Worm (Caenorhabditis elegans) whole organism, mixed stage, embryonic: Measurements from ENCODE around the gene srh-16.

Source experiments
- M03D4.4 ChIP-seq: sonication (generic microtip); optimal IDR thresholded peaks from 2 replicates; lab custom pipeline; 2017; ENCODE audit warnings: mild to moderate bottlenecking, missing genetic modification characterization, missing compliant biosample characterization
- bed-3 ChIP-seq: fragments of 200-800 bp; sonication (Bioruptor generic); optimal IDR thresholded peaks from 3 replicates; lab custom pipeline; 2018; ENCODE audit warnings: mild to moderate bottlenecking, missing genetic modification characterization, moderate library complexity, missing compliant biosample characterization
- blmp-1 ChIP-seq: fragments of 150-350 bp; optimal IDR thresholded peaks from 2 replicates; lab custom pipeline; 2014; ENCODE audit warnings: missing biosample characterization, missing genetic modification characterization
- ceh-39 ChIP-seq: fragments of 150-350 bp; optimal IDR thresholded peaks from 2 replicates; lab custom pipeline; 2014; ENCODE audit warnings: missing biosample characterization, missing genetic modification characterization
- ceh-43 ChIP-seq: fragments of 200-800 bp; sonication (Bioruptor generic); optimal IDR thresholded peaks from 2 replicates; lab custom pipeline; 2018; ENCODE audit warnings: mild to moderate bottlenecking, missing genetic modification characterization, moderate library complexity, missing compliant biosample characterization
- ceh-83 ChIP-seq: fragments of 200-800 bp; sonication (Bioruptor generic); optimal IDR thresholded peaks from 2 replicates; lab custom pipeline; 2018; ENCODE audit warnings: mild to moderate bottlenecking, missing genetic modification characterization, missing compliant biosample characterization
- ces-1 ChIP-seq: fragments of 150-350 bp; optimal IDR thresholded peaks from 2 replicates; lab custom pipeline; 2014; ENCODE audit warnings: missing biosample characterization, missing genetic modification reagents, missing genetic modification characterization
- cnd-1 ChIP-seq: fragments of 200-800 bp; sonication (Bioruptor generic); optimal IDR thresholded peaks from 2 replicates; lab custom pipeline; 2018; ENCODE audit warnings: mild to moderate bottlenecking, missing genetic modification characterization, missing compliant biosample characterization
- drap-1 ChIP-seq: fragments of 200-800 bp; sonication (Bioruptor generic); optimal IDR thresholded peaks from 3 replicates; lab custom pipeline; 2018; ENCODE audit warnings: mild to moderate bottlenecking, missing genetic modification characterization, missing compliant biosample characterization
- elt-1 ChIP-seq: sonication (generic microtip); optimal IDR thresholded peaks from 2 replicates; lab custom pipeline; 2017; ENCODE audit warnings: missing genetic modification characterization, mild to moderate bottlenecking, missing compliant biosample characterization, antibody characterized with exemption, moderate library complexity, borderline replicate concordance; ENCODE audit not compliant: insufficient read depth
- elt-3 ChIP-seq: fragments of 150-350 bp; optimal IDR thresholded peaks from 2 replicates; lab custom pipeline; 2014; ENCODE audit warnings: missing biosample characterization, missing genetic modification characterization
- flh-1 ChIP-seq: fragments of 200-800 bp; sonication (Bioruptor generic); optimal IDR thresholded peaks from 2 replicates; lab custom pipeline; 2018; ENCODE audit warnings: mild to moderate bottlenecking, missing genetic modification characterization, moderate library complexity, missing compliant biosample characterization
- ham-2 ChIP-seq: fragments of 200-800 bp; sonication (Bioruptor generic); optimal IDR thresholded peaks from 2 replicates; lab custom pipeline; 2018; ENCODE audit warnings: mild to moderate bottlenecking, missing genetic modification characterization, missing compliant biosample characterization
- hlh-1 ChIP-seq: fragments of 150-350 bp; optimal IDR thresholded peaks from 2 replicates; lab custom pipeline; 2014; ENCODE audit warnings: missing biosample characterization, missing genetic modification reagents, missing genetic modification characterization
- lin-13 ChIP-seq: fragments of 150-350 bp; optimal IDR thresholded peaks from 2 replicates; lab custom pipeline; 2014; ENCODE audit warnings: missing biosample characterization, missing genetic modification characterization
- lin-32 ChIP-seq: fragments of 200-800 bp; sonication (Bioruptor generic); optimal IDR thresholded peaks from 2 replicates; lab custom pipeline; 2018; ENCODE audit warnings: mild to moderate bottlenecking, missing genetic modification characterization, missing compliant biosample characterization
- lsy-2 ChIP-seq: fragments of 150-350 bp; optimal IDR thresholded peaks from 2 replicates; lab custom pipeline; 2014; ENCODE audit warnings: missing biosample characterization, missing genetic modification characterization
- mab-5 ChIP-seq: fragments of 150-350 bp; optimal IDR thresholded peaks from 2 replicates; lab custom pipeline; 2014; ENCODE audit warnings: missing biosample characterization, missing genetic modification characterization
- mep-1 ChIP-seq: fragments of 150-350 bp; optimal IDR thresholded peaks from 2 replicates; lab custom pipeline; 2017; ENCODE audit warnings: missing biosample characterization, missing genetic modification reagents, missing genetic modification characterization, inconsistent platforms
- mls-2 ChIP-seq: sonication (generic microtip); optimal IDR thresholded peaks from 2 replicates; lab custom pipeline; 2016; ENCODE audit warnings: mild to moderate bottlenecking, missing genetic modification characterization, moderate library complexity, missing compliant biosample characterization
- nhr-12 ChIP-seq: fragments of 150-350 bp; optimal IDR thresholded peaks from 2 replicates; lab custom pipeline; 2014; ENCODE audit warnings: missing biosample characterization, missing genetic modification characterization
- nhr-2 ChIP-seq: fragments of 150-350 bp; optimal IDR thresholded peaks from 2 replicates; lab custom pipeline; 2014; ENCODE audit warnings: missing biosample characterization, missing genetic modification characterization
- nhr-237 ChIP-seq: fragments of 150-350 bp; optimal IDR thresholded peaks from 2 replicates; lab custom pipeline; 2014; ENCODE audit warnings: missing biosample characterization, missing genetic modification characterization
- nhr-28 ChIP-seq: fragments of 150-350 bp; optimal IDR thresholded peaks from 2 replicates; lab custom pipeline; 2014; ENCODE audit warnings: missing biosample characterization, missing genetic modification characterization
- nhr-76 ChIP-seq: sonication (generic microtip); optimal IDR thresholded peaks from 2 replicates; lab custom pipeline; 2017; ENCODE audit warnings: missing biosample characterization, missing genetic modification characterization
- pha-4 ChIP-seq: fragments of 150-350 bp; optimal IDR thresholded peaks from 2 replicates; lab custom pipeline; 2018; ENCODE audit warnings: missing biosample characterization, missing genetic modification reagents, missing genetic modification characterization
- sem-2 ChIP-seq: fragments of 200-800 bp; sonication (Bioruptor generic); optimal IDR thresholded peaks from 2 replicates; lab custom pipeline; 2018; ENCODE audit warnings: mild to moderate bottlenecking, missing genetic modification characterization, missing compliant biosample characterization
- snpc-4 ChIP-seq: fragments of 150-350 bp; optimal IDR thresholded peaks from 2 replicates; lab custom pipeline; 2014; ENCODE audit warnings: missing biosample characterization, missing genetic modification characterization
- sptf-1 ChIP-seq: sonication (generic microtip); optimal IDR thresholded peaks from 2 replicates; lab custom pipeline; 2017; ENCODE audit warnings: mild to moderate bottlenecking, missing genetic modification characterization, moderate library complexity, missing compliant biosample characterization
- tbx-8 ChIP-seq: fragments of 200-800 bp; sonication (Bioruptor generic); optimal IDR thresholded peaks from 2 replicates; lab custom pipeline; 2018; ENCODE audit warnings: mild to moderate bottlenecking, missing genetic modification characterization, moderate library complexity, missing compliant biosample characterization
- unc-120 ChIP-seq: sonication (generic microtip); optimal IDR thresholded peaks from 2 replicates; lab custom pipeline; 2017; ENCODE audit warnings: missing genetic modification characterization, missing compliant biosample characterization; ENCODE audit not compliant: poor library complexity, severe bottlenecking
- unc-39 ChIP-seq: fragments of 150-350 bp; optimal IDR thresholded peaks from 2 replicates; lab custom pipeline; 2014; ENCODE audit warnings: missing biosample characterization, missing genetic modification characterization
- unc-62 ChIP-seq: fragments of 150-350 bp; optimal IDR thresholded peaks from 2 replicates; lab custom pipeline; 2014; ENCODE audit warnings: missing biosample characterization, missing genetic modification reagents, missing genetic modification characterization
- zip-8 ChIP-seq: fragments of 150-350 bp; optimal IDR thresholded peaks from 2 replicates; lab custom pipeline; 2014; ENCODE audit warnings: missing biosample characterization, missing genetic modification characterization
- ztf-11 ChIP-seq: fragments of 150-350 bp; optimal IDR thresholded peaks from 2 replicates; lab custom pipeline; 2014; ENCODE audit warnings: missing biosample characterization, missing genetic modification characterization

Gene srh-16

ce11 chrV:12343419-12343969, 51.8 kb downstream of the srh-16 start, which contains the start of gene tomm-20:
TSS of gene tomm-20 (minus strand) at chrV:12343469.
- TF ChIP-seq ceh-43 (GFP tag; lab: Kevin White, UChicago): peak; percentile 58
- peak; percentile 98 for TF ChIP-seq lin-13 (tag; lab: Kevin White, UChicago)
- TF ChIP-seq cnd-1 (tag; lab: Kevin White, UChicago): peak; percentile 62
- TF ChIP-seq lsy-2 (tag; lab: Kevin White, UChicago): peak; percentile 86
- TF ChIP-seq bed-3 (GFP tag; lab: Kevin White, UChicago): peak; percentile 30
- TF ChIP-seq sem-2 (GFP tag; lab: Kevin White, UChicago): peak; percentile 26
- TF ChIP-seq ztf-11 (tag; lab: Kevin White, UChicago): peak; percentile 24
- TF ChIP-seq nhr-237: peak; percentile 94
- peak; percentile 77 for TF ChIP-seq pha-4 (tag; lab: Kevin White, UChicago)
- TF ChIP-seq mab-5 (tag; lab: Kevin White, UChicago): no peak
- TF ChIP-seq unc-62 (GFP tag; lab: Kevin White, UChicago): peak; percentile 50
- TF ChIP-seq ceh-39 (tag; lab: Kevin White, UChicago): peak; percentile 47
- no peak for TF ChIP-seq nhr-76 (tag; lab: Kevin White, UChicago)
- peak; percentile 86 for TF ChIP-seq sptf-1 (tag; lab: Kevin White, UChicago)
- peak; percentile 32 for TF ChIP-seq hlh-1
- TF ChIP-seq mep-1: peak; percentile 96
- TF ChIP-seq mls-2: peak; percentile 79
- peak; percentile 31 for TF ChIP-seq nhr-2 (tag; lab: Kevin White, UChicago)
- no peak for TF ChIP-seq snpc-4
- no peak for TF ChIP-seq ham-2 (GFP tag; lab: Kevin White, UChicago)
- peak; percentile 5 for TF ChIP-seq elt-1 (tag; lab: Kevin White, UChicago)
- TF ChIP-seq tbx-8 (GFP tag; lab: Kevin White, UChicago): no peak
- no peak for TF ChIP-seq flh-1 (GFP tag; lab: Kevin White, UChicago)
- TF ChIP-seq nhr-12 (tag; lab: Kevin White, UChicago): no peak
- no peak for TF ChIP-seq elt-3 (tag; lab: Kevin White, UChicago)
- TF ChIP-seq nhr-28 (tag; lab: Kevin White, UChicago): no peak
- TF ChIP-seq blmp-1 (tag; lab: Kevin White, UChicago): no peak
- TF ChIP-seq M03D4.4 (tag; lab: Kevin White, UChicago): peak; percentile 65
- no peak for TF ChIP-seq unc-39 (tag; lab: Kevin White, UChicago)
- peak; percentile 34 for TF ChIP-seq unc-120 (tag; lab: Kevin White, UChicago)
- peak; percentile 47 for TF ChIP-seq ces-1 (GFP tag; lab: Kevin White, UChicago)
- peak; percentile 38 for TF ChIP-seq drap-1 (GFP tag; lab: Kevin White, UChicago)
- TF ChIP-seq zip-8: no peak
- TF ChIP-seq ceh-83 (GFP tag; lab: Kevin White, UChicago): peak; percentile 58
- no peak for TF ChIP-seq lin-32
- TF ChIP-seq, all 35 proteins: peak for 22
